Fruit fly (Drosophila melanogaster): ENCODE results near the gene CG15719.

Gene CG15719

dm6 chrX:12984224-12984623 is 20.5 kb downstream of the CG15719 start, which contains the start of gene CG32643:
TSS of gene CG32643 (plus strand) at chrX:12984524.
- TF ChIP-seq HLH106 (tag; optimal IDR thresholded peaks at IDR 0.05) = no peak
- no peak for TF ChIP-seq Rel (GFP tag; optimal IDR thresholded peaks at IDR 0.05)
- TF ChIP-seq Rel (tag; optimal IDR thresholded peaks at IDR 0.05) = no peak
- TF ChIP-seq sv (GFP tag; optimal IDR thresholded peaks at IDR 0.05) = no peak
- TF ChIP-seq fru (GFP tag; optimal IDR thresholded peaks at IDR 0.05) = no peak

dm6 chrX:12976131-12976530 is 28.5 kb downstream of the CG15719 start, which contains the start of gene CG12716:
TSS of gene CG12716 (minus strand) at chrX:12976231.
- TF ChIP-seq Abd-B (GFP tag; optimal IDR thresholded peaks at IDR 0.05) = no peak

- TF ChIP-seq tai (GFP tag; optimal IDR thresholded peaks at IDR 0.05) (no peak), dl (GFP tag; optimal IDR thresholded peaks at IDR 0.05; ENCODE audit: insufficient read depth in 1 of 2, partially characterized antibody in 2 of 2) (no peak)
Measured at dm6 chrX:12970411-12970810, 34.3 kb downstream of the CG15719 start, which contains the start of gene CG15721. TSS of gene CG15721 (plus strand) at chrX:12970711.

dm6 chrX:12967296-12967938 is 37.3 kb downstream of the CG15719 start, which contains the start of gene Mur11Da:
TSS of gene Mur11Da (plus strand) at chrX:12967888.
- no peak for TF ChIP-seq Hnf4 (GFP tag; optimal IDR thresholded peaks at IDR 0.05)
- no peak for TF ChIP-seq Abd-B (GFP tag; optimal IDR thresholded peaks at IDR 0.05)
- TF ChIP-seq dmrt93B (GFP tag; optimal IDR thresholded peaks at IDR 0.05) = no peak
- no peak for TF ChIP-seq CG9705 (GFP tag; optimal IDR thresholded peaks at IDR 0.05)
- no peak for TF ChIP-seq usp (GFP tag; optimal IDR thresholded peaks at IDR 0.05)
- TF ChIP-seq Myc (optimal IDR thresholded peaks at IDR 0.05) = no peak
- no peak for TF ChIP-seq Vsx2 (GFP tag; optimal IDR thresholded peaks at IDR 0.05; ENCODE audit: partially characterized antibody)
- TF ChIP-seq CrebA (GFP tag; optimal IDR thresholded peaks at IDR 0.05; ENCODE audit: borderline replicate concordance) = no peak
- no peak for TF ChIP-seq Rel (GFP tag; optimal IDR thresholded peaks at IDR 0.05)
- TF ChIP-seq Rel (tag; optimal IDR thresholded peaks at IDR 0.05) = no peak
- TF ChIP-seq rgr (GFP tag; optimal IDR thresholded peaks at IDR 0.05) = no peak
- no peak for TF ChIP-seq sv (GFP tag; optimal IDR thresholded peaks at IDR 0.05)
- TF ChIP-seq Hr83 (GFP tag; optimal IDR thresholded peaks at IDR 0.05; ENCODE audit: poor library complexity, severe bottlenecking) = no peak
- no peak for TF ChIP-seq jim (GFP tag; optimal IDR thresholded peaks at IDR 0.05)
- no peak for TF ChIP-seq Hr78 (GFP tag; optimal IDR thresholded peaks at IDR 0.05)
- TF ChIP-seq GATAd (GFP tag; optimal IDR thresholded peaks at IDR 0.05) = no peak
- no peak for TF ChIP-seq tai (GFP tag; optimal IDR thresholded peaks at IDR 0.05)
- no peak for TF ChIP-seq woc (GFP tag; optimal IDR thresholded peaks at IDR 0.05)
- TF ChIP-seq OdsH (GFP tag; optimal IDR thresholded peaks at IDR 0.05) = no peak
- TF ChIP-seq dsf (GFP tag; optimal IDR thresholded peaks at IDR 0.05; ENCODE audit: borderline replicate concordance) = no peak
- TF ChIP-seq Jra (GFP tag; optimal IDR thresholded peaks at IDR 0.05) = no peak

dm6 chrX:12958920-12959319 is 45.8 kb downstream of the CG15719 start, which contains the start of gene CG32642:
TSS of gene CG32642 (plus strand) at chrX:12959220.
- TF ChIP-seq Sp1 (GFP tag; optimal IDR thresholded peaks at IDR 0.05) = no peak
- TF ChIP-seq Abd-B (GFP tag; optimal IDR thresholded peaks at IDR 0.05) = no peak
- no peak for TF ChIP-seq h (GFP tag; optimal IDR thresholded peaks at IDR 0.05)
- TF ChIP-seq pan (optimal IDR thresholded peaks at IDR 0.05) = no peak
- TF ChIP-seq CrebA (GFP tag; optimal IDR thresholded peaks at IDR 0.05; ENCODE audit: borderline replicate concordance) = no peak
- TF ChIP-seq ey (GFP tag; optimal IDR thresholded peaks at IDR 0.05) = no peak
- no peak for TF ChIP-seq GATAd (GFP tag; optimal IDR thresholded peaks at IDR 0.05)
- no peak for TF ChIP-seq Mio (GFP tag; optimal IDR thresholded peaks at IDR 0.05)
- no peak for TF ChIP-seq usp (GFP tag; optimal IDR thresholded peaks at IDR 0.05)
- no peak for TF ChIP-seq dmrt93B (GFP tag; optimal IDR thresholded peaks at IDR 0.05)

dm6 chrX:12957412-12957895 is 47.2 kb downstream of the CG15719 start, which contains the start of gene hec:
TSS of gene hec (minus strand) at chrX:12957462.
- no peak for TF ChIP-seq psq (GFP tag; optimal IDR thresholded peaks at IDR 0.05)
- no peak for TF ChIP-seq Hnf4 (GFP tag; optimal IDR thresholded peaks at IDR 0.05)
- TF ChIP-seq brk (GFP tag; optimal IDR thresholded peaks at IDR 0.05) = no peak
- no peak for TF ChIP-seq Rel (GFP tag; optimal IDR thresholded peaks at IDR 0.05)
- TF ChIP-seq Rel (tag; optimal IDR thresholded peaks at IDR 0.05) = no peak
- TF ChIP-seq N (GFP tag; optimal IDR thresholded peaks at IDR 0.05) = no peak
- TF ChIP-seq GATAd (GFP tag; optimal IDR thresholded peaks at IDR 0.05) = no peak
- TF ChIP-seq sage (GFP tag; optimal IDR thresholded peaks at IDR 0.05) = no peak
- TF ChIP-seq Myc (optimal IDR thresholded peaks at IDR 0.05) = no peak
- no peak for TF ChIP-seq Sp1 (GFP tag; optimal IDR thresholded peaks at IDR 0.05)

Data from whole organism, wandering third instar larva.